Fruit fly (Drosophila melanogaster): ENCODE data around the gene nis.

The nis gene

dm6 chr2L:1629206-1629959 is 42.4 kb upstream of the nis start (continued):
- TF ChIP-seq CG2199 (GFP tag; IDR thresholded peaks at IDR 0.05), result no peak
- TF ChIP-seq vnd (GFP tag; IDR thresholded peaks at IDR 0.05; ENCODE audit: partially characterized antibody), result no peak
- no peak for TF ChIP-seq crc (GFP tag; optimal IDR thresholded peaks at IDR 0.05)
- peak; percentile 63 for TF ChIP-seq zfh2 (GFP tag; optimal IDR thresholded peaks at IDR 0.05)
- TF ChIP-seq tna (GFP tag; IDR thresholded peaks at IDR 0.05; ENCODE audit: partially characterized antibody), result no peak
- peak; percentile 70 for TF ChIP-seq gsb (GFP tag; IDR thresholded peaks at IDR 0.05)
- TF ChIP-seq CG11695 (GFP tag; IDR thresholded peaks at IDR 0.05), result peak; percentile 71; the same call in 2 of the 3 replicates
- no peak for TF ChIP-seq chm (GFP tag; IDR thresholded peaks at IDR 0.05)
- TF ChIP-seq gro (GFP tag; optimal IDR thresholded peaks at IDR 0.05), result peak; percentile 4
- no peak for TF ChIP-seq CG32767 (GFP tag; IDR thresholded peaks at IDR 0.05)
- TF ChIP-seq Tbp (GFP tag; optimal IDR thresholded peaks at IDR 0.05), result no peak
- no peak for TF ChIP-seq pnt (GFP tag; optimal IDR thresholded peaks at IDR 0.05)
- TF ChIP-seq sd (tag; optimal IDR thresholded peaks at IDR 0.05), result no peak
- TF ChIP-seq Adf1 (GFP tag; IDR thresholded peaks at IDR 0.05), result peak; percentile 36; the same call in 1 of the 2 replicates
- TF ChIP-seq CG13894 (tag; optimal IDR thresholded peaks at IDR 0.05), result no peak
- no peak for TF ChIP-seq jumu (GFP tag; optimal IDR thresholded peaks at IDR 0.05)
- TF ChIP-seq CG12236 (GFP tag; optimal IDR thresholded peaks at IDR 0.05), result no peak
- peak; percentile 7 for TF ChIP-seq CG7987 (GFP tag; optimal IDR thresholded peaks at IDR 0.05)
- TF ChIP-seq Asciz (GFP tag; optimal IDR thresholded peaks at IDR 0.05), result peak; percentile 17
- TF ChIP-seq Bdp1 (GFP tag; optimal IDR thresholded peaks at IDR 0.05), result no peak
- 0 out of 3 replicates have a peak, but pooled peaks have one; percentile 50 for TF ChIP-seq CG7357 (GFP tag; IDR thresholded peaks at IDR 0.05)
- no peak for TF ChIP-seq CG7963 (GFP tag; IDR thresholded peaks at IDR 0.05; ENCODE audit: partially characterized antibody)
- TF ChIP-seq Doc2 (GFP tag; IDR thresholded peaks at IDR 0.05), result no peak
- TF ChIP-seq Lim3 (GFP tag; IDR thresholded peaks at IDR 0.05), result no peak
- TF ChIP-seq grn (GFP tag; optimal IDR thresholded peaks at IDR 0.05), result no peak
- TF ChIP-seq CG9797 (GFP tag; optimal IDR thresholded peaks at IDR 0.05), result no peak
- no peak for TF ChIP-seq z (GFP tag; IDR thresholded peaks at IDR 0.05)
- TF ChIP-seq maf-S (GFP tag; optimal IDR thresholded peaks at IDR 0.05), result no peak
- peak; percentile 55 for TF ChIP-seq CG12071 (GFP tag; optimal IDR thresholded peaks at IDR 0.05)
- TF ChIP-seq CG13624 (GFP tag; optimal IDR thresholded peaks at IDR 0.05), result peak; percentile 17
- no peak for TF ChIP-seq insv (GFP tag; optimal IDR thresholded peaks at IDR 0.05)
- no peak for TF ChIP-seq CG17912 (GFP tag; optimal IDR thresholded peaks at IDR 0.05)
- TF ChIP-seq CG15011 (GFP tag; optimal IDR thresholded peaks at IDR 0.05), result peak; percentile 5
- TF ChIP-seq pfk (GFP tag; optimal IDR thresholded peaks at IDR 0.05), result no peak
- TF ChIP-seq Pdp1 (GFP tag; optimal IDR thresholded peaks at IDR 0.05), result peak; percentile 30 to 55
- TF ChIP-seq onecut (GFP tag; IDR thresholded peaks at IDR 0.05), result 0 out of 2 replicates have a peak, but pooled peaks have one; percentile 7
- TF ChIP-seq ken (GFP tag; IDR thresholded peaks at IDR 0.05), result no peak
- TF ChIP-seq Dip2 (GFP tag; IDR thresholded peaks at IDR 0.05), result no peak
- TF ChIP-seq Hsf (GFP tag; optimal IDR thresholded peaks at IDR 0.05), result peak; percentile 53
- no peak for TF ChIP-seq CG3838 (GFP tag; optimal IDR thresholded peaks at IDR 0.05)
- TF ChIP-seq CG13296 (GFP tag; optimal IDR thresholded peaks at IDR 0.05), result peak; percentile 39
- no peak for TF ChIP-seq CG16813 (GFP tag; IDR thresholded peaks at IDR 0.05; ENCODE audit: partially characterized antibody)
- no peak for TF ChIP-seq CG32772 (GFP tag; IDR thresholded peaks at IDR 0.05)
- no peak for TF ChIP-seq corto (GFP tag; optimal IDR thresholded peaks at IDR 0.05)
- TF ChIP-seq CG18262 (tag; optimal IDR thresholded peaks at IDR 0.05), result peak; percentile 12
- TF ChIP-seq CG14441 (GFP tag; IDR thresholded peaks at IDR 0.05), result peak; percentile 65
- TF ChIP-seq ranshi (GFP tag; IDR thresholded peaks at IDR 0.05), result peak; percentile 45; the same call in 1 of the 2 replicates
- no peak for TF ChIP-seq CG9609 (GFP tag; optimal IDR thresholded peaks at IDR 0.05)
- TF ChIP-seq CG17829 (tag; optimal IDR thresholded peaks at IDR 0.05), result no peak
- TF ChIP-seq fd64A (GFP tag; optimal IDR thresholded peaks at IDR 0.05), result no peak
